Fruit fly (Drosophila melanogaster) whole organism: ENCODE measurements around the gene CG14219.

Experiments
- CG8478 ChIP-seq: fragments of >200 bp; optimal IDR thresholded peaks from 2 replicates; lab custom pipeline; 2018; ENCODE audit warnings: inconsistent platforms
- pan ChIP-seq: fragments of >200 bp; optimal IDR thresholded peaks from 2 replicates; lab custom pipeline; 2017
- psq ChIP-seq: fragments of >200 bp; optimal IDR thresholded peaks from 2 replicates; lab custom pipeline; 2017
- usp ChIP-seq: fragments of >200 bp; optimal IDR thresholded peaks from 2 replicates; lab custom pipeline; 2017; ENCODE audit warnings: missing biosample characterization, missing genetic modification characterization, mixed read lengths

dm6 chrX:19606971-19607370, 17.0 kb upstream of the CG14219 start:
- TF ChIP-seq pan (lab: Kevin White, UChicago) (no peak), usp (no peak), psq (lab: Kevin White, UChicago) (no peak), CG8478 (lab: Kevin White, UChicago) (no peak)
